Worm (Caenorhabditis elegans): ENCODE data around the gene cnc-1.

DNA sequence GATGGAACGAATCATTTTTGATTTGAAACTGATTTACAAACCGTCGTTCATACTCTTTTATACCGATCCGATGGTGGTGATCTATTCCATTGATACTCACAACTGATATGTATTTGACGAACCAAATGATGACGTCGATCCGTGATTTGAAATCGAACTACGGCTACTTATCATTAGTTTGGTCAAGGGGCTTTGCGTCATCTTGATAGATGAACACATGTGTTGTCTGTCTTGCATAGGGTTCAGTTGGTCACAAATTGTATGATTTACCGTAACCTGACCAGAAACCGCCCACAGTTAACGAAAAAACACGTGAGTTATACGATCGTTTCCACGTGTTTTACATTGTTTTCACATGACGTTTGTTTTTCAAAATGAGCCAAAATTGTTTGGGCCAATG is 6.1 kb upstream of the cnc-1 start, which contains the start of gene cnc-2:
- TF ChIP-seq nhr-28 (tag; optimal IDR thresholded peaks at IDR 0.05), result no peak
- no peak for TF ChIP-seq ceh-39 (tag; optimal IDR thresholded peaks at IDR 0.05)
- no peak for TF ChIP-seq ztf-11 (tag; optimal IDR thresholded peaks at IDR 0.05)
- no peak for TF ChIP-seq elt-1 (tag; optimal IDR thresholded peaks at IDR 0.05; ENCODE audit: borderline replicate concordance, insufficient read depth)
- no peak for TF ChIP-seq ham-2 (GFP tag; optimal IDR thresholded peaks at IDR 0.05)
- TF ChIP-seq nhr-237 (tag; optimal IDR thresholded peaks at IDR 0.05), result no peak
- TF ChIP-seq pha-4 (tag; optimal IDR thresholded peaks at IDR 0.05), result no peak
